Fruit fly (Drosophila melanogaster) whole organism, embryonic: ENCODE results near the gene mei-P26.

Source experiments
- BtbVII ChIP-seq: fragments of 200-800 bp; sonication (Bioruptor generic); optimal IDR thresholded peaks from 3 replicates; lab custom pipeline; 2017; ENCODE audit warnings: missing biosample characterization, mild to moderate bottlenecking, missing genetic modification characterization
- CG11093 ChIP-seq: fragments of 200-800 bp; sonication (Bioruptor generic); IDR thresholded peaks from 3 replicates; pipeline ENCODE4 v1.3.6; 2022; ENCODE audit warnings: missing biosample characterization, missing genetic modification characterization
- CG11247 ChIP-seq: fragments of 200-800 bp; sonication (Bioruptor generic); IDR thresholded peaks from 2 replicates; pipeline ENCODE4 v1.3.6; 2022; ENCODE audit warnings: missing biosample characterization, missing genetic modification characterization
- CG17359 ChIP-seq: fragments of 200-800 bp; sonication (Bioruptor generic); optimal IDR thresholded peaks from 3 replicates; lab custom pipeline; 2018; ENCODE audit warnings: missing biosample characterization, mild to moderate bottlenecking, missing genetic modification characterization, moderate library complexity
- CG17829 ChIP-seq: fragments of 200-800 bp; optimal IDR thresholded peaks from 2 replicates; lab custom pipeline; 2019; ENCODE audit warnings: missing biosample characterization, mild to moderate bottlenecking, missing genetic modification characterization, moderate library complexity
- CG2116 ChIP-seq: fragments of 200-800 bp; sonication (Bioruptor generic); optimal IDR thresholded peaks from 3 replicates; lab custom pipeline; 2018; ENCODE audit warnings: missing biosample characterization, mild to moderate bottlenecking, missing genetic modification characterization
- CG2202 ChIP-seq: fragments of 200-800 bp; sonication (Bioruptor generic); optimal IDR thresholded peaks from 2 replicates; lab custom pipeline; 2018; ENCODE audit warnings: missing biosample characterization, mild to moderate bottlenecking, missing genetic modification characterization
- CG32772 ChIP-seq: fragments of 200-800 bp; sonication (Bioruptor generic); IDR thresholded peaks from 2 replicates; pipeline ENCODE4 v1.3.6; 2022; ENCODE audit warnings: missing biosample characterization, missing genetic modification characterization
- CG4360 ChIP-seq: fragments of 200-800 bp; sonication (Bioruptor generic); IDR thresholded peaks from 2 replicates; pipeline ENCODE4 v1.3.6; 2022; ENCODE audit warnings: missing biosample characterization, missing genetic modification characterization
- CG4854 ChIP-seq: fragments of 200-800 bp; sonication (Bioruptor generic); optimal IDR thresholded peaks from 2 replicates; lab custom pipeline; 2016; ENCODE audit warnings: missing biosample characterization, missing genetic modification characterization, inconsistent platforms
- CG6175 ChIP-seq: fragments of 200-800 bp; sonication (Bioruptor generic); IDR thresholded peaks from 3 replicates; pipeline ENCODE4 v1.3.6; 2022; ENCODE audit warnings: missing biosample characterization, missing genetic modification characterization
- CG6254 ChIP-seq: fragments of 200-800 bp; sonication (Bioruptor generic); optimal IDR thresholded peaks from 3 replicates; lab custom pipeline; 2017; ENCODE audit warnings: mild to moderate bottlenecking, missing biosample characterization, missing genetic modification reagents, missing genetic modification characterization
- CG6272 ChIP-seq: fragments of 200-800 bp; sonication (Bioruptor generic); IDR thresholded peaks from 2 replicates; pipeline ENCODE4 v1.3.6; 2022; ENCODE audit warnings: missing biosample characterization, missing genetic modification characterization
- CG8290 ChIP-seq, 3 experiments: fragments of 200-800 bp; sonication (Bioruptor generic); optimal IDR thresholded peaks; 2 replicates each; lab custom pipeline; 2016 to 2019; ENCODE audit warnings: missing biosample characterization in 3 of 3, missing genetic modification characterization in 3 of 3, mild to moderate bottlenecking in 2 of 3, moderate library complexity in 1 of 3
- Drgx ChIP-seq: fragments of 200-800 bp; sonication (Bioruptor generic); IDR thresholded peaks from 2 replicates; pipeline ENCODE4 v1.3.6; 2022; ENCODE audit warnings: missing biosample characterization, missing genetic modification characterization
- Fer1 ChIP-seq: fragments of 200-800 bp; sonication (Bioruptor generic); optimal IDR thresholded peaks from 2 replicates; lab custom pipeline; 2017; ENCODE audit warnings: missing biosample characterization, mild to moderate bottlenecking, missing genetic modification characterization
- Fer2 ChIP-seq: fragments of 200-800 bp; sonication (Bioruptor generic); optimal IDR thresholded peaks from 2 replicates; lab custom pipeline; 2018; ENCODE audit warnings: missing biosample characterization, mild to moderate bottlenecking, missing genetic modification characterization, moderate library complexity
- H15 ChIP-seq: fragments of 200-800 bp; sonication (Bioruptor generic); IDR thresholded peaks from 3 replicates; pipeline ENCODE4 v1.3.6; 2022; ENCODE audit warnings: missing biosample characterization, missing genetic modification characterization
- Hr51 ChIP-seq, 2 experiments: fragments of 200-800 bp; sonication (Bioruptor generic); optimal IDR thresholded peaks; 2 replicates in 1 of 2; 3 replicates in 1 of 2; lab custom pipeline; 2016 to 2018; ENCODE audit warnings: missing biosample characterization in 2 of 2, missing genetic modification characterization in 2 of 2, mild to moderate bottlenecking in 1 of 2, moderate library complexity in 1 of 2
- Pdp1 ChIP-seq, 2 experiments: fragments of 200-800 bp; sonication (Bioruptor generic); optimal IDR thresholded peaks; 3 replicates each; lab custom pipeline; 2016; ENCODE audit warnings: missing biosample characterization in 2 of 2, missing genetic modification characterization in 2 of 2, mild to moderate bottlenecking in 1 of 2, moderate library complexity in 1 of 2
- ap ChIP-seq: fragments of 200-800 bp; sonication (Bioruptor generic); IDR thresholded peaks from 2 replicates; pipeline ENCODE4 v1.3.6; 2022; ENCODE audit warnings: missing biosample characterization, missing genetic modification characterization
- ash1 ChIP-seq: fragments of 200-800 bp; sonication (Bioruptor generic); optimal IDR thresholded peaks from 2 replicates; lab custom pipeline; 2018; ENCODE audit warnings: missing biosample characterization, mild to moderate bottlenecking, missing genetic modification characterization
- az2 ChIP-seq: fragments of 200-800 bp; sonication (Bioruptor generic); optimal IDR thresholded peaks from 3 replicates; lab custom pipeline; 2016; ENCODE audit warnings: missing biosample characterization, missing genetic modification characterization
- caup ChIP-seq: fragments of 200-800 bp; sonication (Bioruptor generic); optimal IDR thresholded peaks from 3 replicates; lab custom pipeline; 2017; ENCODE audit warnings: missing biosample characterization, mild to moderate bottlenecking, missing genetic modification characterization, moderate library complexity; ENCODE audit not compliant: severe bottlenecking
- cg ChIP-seq: fragments of 200-800 bp; sonication (Bioruptor generic); optimal IDR thresholded peaks from 3 replicates; lab custom pipeline; 2019; ENCODE audit warnings: missing biosample characterization, mild to moderate bottlenecking, missing genetic modification characterization, moderate library complexity
- chm ChIP-seq: fragments of 200-800 bp; sonication (Bioruptor generic); IDR thresholded peaks from 2 replicates; pipeline ENCODE4 v1.3.6; 2022; ENCODE audit warnings: missing biosample characterization, missing genetic modification characterization
- chn ChIP-seq: fragments of 200-800 bp; sonication (Bioruptor generic); optimal IDR thresholded peaks from 2 replicates; lab custom pipeline; 2016; ENCODE audit warnings: missing biosample characterization, missing genetic modification characterization
- da ChIP-seq: fragments of 200-800 bp; sonication (Bioruptor generic); optimal IDR thresholded peaks from 2 replicates; lab custom pipeline; 2016; ENCODE audit warnings: missing biosample characterization, missing genetic modification characterization
- dimm ChIP-seq: fragments of 200-800 bp; sonication (Bioruptor generic); IDR thresholded peaks from 2 replicates; pipeline ENCODE4 v1.3.6; 2022; ENCODE audit warnings: missing biosample characterization, missing genetic modification characterization
- gce ChIP-seq: fragments of 200-800 bp; sonication (Bioruptor generic); IDR thresholded peaks from 3 replicates; pipeline ENCODE4 v1.3.6; 2022; ENCODE audit warnings: missing biosample characterization, missing genetic modification characterization
- gro ChIP-seq: fragments of 200-800 bp; sonication (Bioruptor generic); optimal IDR thresholded peaks from 2 replicates; lab custom pipeline; 2016; ENCODE audit warnings: missing biosample characterization, missing genetic modification characterization
- ham ChIP-seq: fragments of 200-800 bp; sonication (Bioruptor generic); IDR thresholded peaks from 2 replicates; pipeline ENCODE4 v1.3.6; 2022; ENCODE audit warnings: missing biosample characterization, missing genetic modification characterization
- insv ChIP-seq, 2 experiments: fragments of 200-800 bp; sonication (Bioruptor generic); optimal IDR thresholded peaks; 3 replicates each; lab custom pipeline; 2016 to 2018; ENCODE audit warnings: missing biosample characterization in 2 of 2, missing genetic modification characterization in 2 of 2
- kay ChIP-seq: fragments of 200-800 bp; sonication (Bioruptor generic); optimal IDR thresholded peaks from 2 replicates; lab custom pipeline; 2016; ENCODE audit warnings: missing biosample characterization, missing genetic modification characterization
- ken ChIP-seq: fragments of 200-800 bp; sonication (Bioruptor generic); IDR thresholded peaks from 3 replicates; pipeline ENCODE4 v1.3.6; 2022; ENCODE audit warnings: missing biosample characterization, missing genetic modification characterization
- kni ChIP-seq: fragments of 200-800 bp; sonication (Bioruptor generic); optimal IDR thresholded peaks from 3 replicates; lab custom pipeline; 2017; ENCODE audit warnings: mild to moderate bottlenecking, missing biosample characterization, missing genetic modification reagents, missing genetic modification characterization
- lmd ChIP-seq: fragments of 200-800 bp; sonication (Bioruptor generic); IDR thresholded peaks from 2 replicates; pipeline ENCODE4 v1.3.6; 2022; ENCODE audit warnings: missing biosample characterization, missing genetic modification characterization
- phol ChIP-seq: fragments of 200-800 bp; sonication (Bioruptor generic); optimal IDR thresholded peaks from 3 replicates; lab custom pipeline; 2018; ENCODE audit warnings: missing biosample characterization, mild to moderate bottlenecking, missing genetic modification characterization, moderate library complexity
- pita ChIP-seq: fragments of 200-800 bp; sonication (Bioruptor generic); optimal IDR thresholded peaks from 2 replicates; lab custom pipeline; 2017; ENCODE audit warnings: missing biosample characterization, mild to moderate bottlenecking, missing genetic modification characterization
- rib ChIP-seq: fragments of 200-800 bp; sonication (Bioruptor generic); IDR thresholded peaks from 2 replicates; pipeline ENCODE4 v1.3.6; 2022; ENCODE audit warnings: missing biosample characterization, missing genetic modification characterization
- run ChIP-seq: fragments of 200-800 bp; sonication (Bioruptor generic); optimal IDR thresholded peaks from 3 replicates; lab custom pipeline; 2018; ENCODE audit warnings: missing biosample characterization, mild to moderate bottlenecking, missing genetic modification characterization
- sqz ChIP-seq: fragments of 200-800 bp; sonication (Bioruptor generic); optimal IDR thresholded peaks from 3 replicates; lab custom pipeline; 2018; ENCODE audit warnings: missing biosample characterization, mild to moderate bottlenecking, missing genetic modification characterization
- tna ChIP-seq: fragments of 200-800 bp; sonication (Bioruptor generic); IDR thresholded peaks from 2 replicates; pipeline ENCODE4 v1.3.6; 2022; ENCODE audit warnings: missing biosample characterization, missing genetic modification characterization; ENCODE audit not compliant: partially characterized antibody
- trh ChIP-seq: fragments of 200-800 bp; sonication (Bioruptor generic); optimal IDR thresholded peaks from 2 replicates; lab custom pipeline; 2016; ENCODE audit warnings: missing biosample characterization, missing genetic modification characterization
- tup ChIP-seq: fragments of 200-800 bp; sonication (Bioruptor generic); optimal IDR thresholded peaks from 2 replicates; lab custom pipeline; 2016; ENCODE audit warnings: missing biosample characterization, mild to moderate bottlenecking, missing genetic modification characterization, moderate library complexity
- twi ChIP-seq: fragments of 200-800 bp; optimal IDR thresholded peaks from 2 replicates; lab custom pipeline; 2019; ENCODE audit warnings: missing biosample characterization, mild to moderate bottlenecking, missing genetic modification characterization, moderate library complexity
- unpg ChIP-seq: fragments of 200-800 bp; sonication (Bioruptor generic); optimal IDR thresholded peaks from 3 replicates; lab custom pipeline; 2018; ENCODE audit warnings: missing biosample characterization, mild to moderate bottlenecking, missing genetic modification characterization, moderate library complexity
- wek ChIP-seq: fragments of 200-800 bp; sonication (Bioruptor generic); optimal IDR thresholded peaks from 3 replicates; lab custom pipeline; 2018; ENCODE audit warnings: missing biosample characterization, mild to moderate bottlenecking, missing genetic modification characterization, moderate library complexity

The mei-P26 gene

dm6 chrX:9201866-9202681 is 39.0 kb downstream of the mei-P26 start (continued):
- TF ChIP-seq Fer1 (GFP tag; lab: Kevin White, UChicago) (peak; percentile 82), trh (GFP tag; lab: Kevin White, UChicago) (no peak), cg (GFP tag; lab: Kevin White, UChicago) (no peak), CG2202 (tag; lab: Kevin White, UChicago) (no peak), lmd (GFP tag; lab: Robert Waterston, UW) (peak; percentile 80; the same call in 1 of the 2 replicates), gro (GFP tag; lab: Kevin White, UChicago) (no peak), CG6254 (no peak), CG6272 (GFP tag; lab: Robert Waterston, UW) (peak; percentile 72; the same call in 1 of the 2 replicates), Fer2 (peak; percentile 46), CG6175 (peak; percentile 82), Drgx (GFP tag; lab: Robert Waterston, UW) (peak; percentile 83), caup (GFP tag; lab: Kevin White, UChicago) (peak; percentile 87), phol (peak; percentile 52), run (tag; lab: Kevin White, UChicago) (no peak), H15 (GFP tag; lab: Robert Waterston, UW) (peak; percentile 70; the same call in 2 of the 3 replicates), ap (peak; percentile 46), pita (GFP tag; lab: Kevin White, UChicago) (no peak), twi (tag; lab: Kevin White, UChicago) (no peak), wek (GFP tag; lab: Kevin White, UChicago) (no peak), CG17829 (tag; lab: Kevin White, UChicago) (peak; percentile 41), gce (GFP tag; lab: Robert Waterston, UW) (peak; percentile 34; the same call in 1 of the 3 replicates), tna (GFP tag; lab: Robert Waterston, UW) (no peak), az2 (GFP tag; lab: Kevin White, UChicago) (no peak), dimm (GFP tag; lab: Robert Waterston, UW) (peak; percentile 56; the same call in 1 of the 2 replicates), ken (GFP tag; lab: Robert Waterston, UW) (peak; percentile 82), Pdp1 (GFP tag; optimal IDR thresholded peaks at IDR 0.05; lab: Kevin White, UChicago) (no peak), da (GFP tag; lab: Kevin White, UChicago) (no peak), kni (GFP tag; lab: Kevin White, UChicago) (no peak), CG8290 (GFP tag; optimal IDR thresholded peaks at IDR 0.05; lab: Kevin White, UChicago) (no peak), CG8290 (tag; optimal IDR thresholded peaks at IDR 0.05; lab: Kevin White, UChicago) (peak in 1 of 2 experiments; percentile 84), CG11093 (GFP tag; lab: Robert Waterston, UW) (peak; percentile 62; the same call in 1 of the 3 replicates), rib (peak; percentile 90), Hr51 (GFP tag; optimal IDR thresholded peaks at IDR 0.05; lab: Kevin White, UChicago) (peak; percentile 2 to 76), CG4360 (GFP tag; lab: Robert Waterston, UW) (no peak; the same call in 1 of the 2 replicates), sqz (GFP tag; lab: Kevin White, UChicago) (no peak), CG11247 (GFP tag; lab: Robert Waterston, UW) (peak; percentile 88), ash1 (GFP tag; lab: Kevin White, UChicago) (peak; percentile 81), tup (GFP tag; lab: Kevin White, UChicago) (no peak), ham (GFP tag; lab: Robert Waterston, UW) (peak; percentile 79), CG32772 (peak; percentile 65), chm (GFP tag; lab: Robert Waterston, UW) (peak; percentile 58; the same call in 1 of the 2 replicates), BtbVII (GFP tag; lab: Kevin White, UChicago) (peak; percentile 80), insv (GFP tag; optimal IDR thresholded peaks at IDR 0.05; lab: Kevin White, UChicago) (peak in 1 of 2 experiments; percentile 15), unpg (GFP tag; lab: Kevin White, UChicago) (peak; percentile 73), kay (GFP tag; lab: Kevin White, UChicago) (no peak), CG4854 (GFP tag; lab: Kevin White, UChicago) (no peak), CG2116 (GFP tag; lab: Kevin White, UChicago) (no peak), chn (GFP tag; lab: Kevin White, UChicago) (no peak), CG17359 (tag; lab: Kevin White, UChicago) (peak; percentile 60)
